Worm (Caenorhabditis elegans): Measurements from ENCODE around the gene pqn-79.
"Not testable (repeated sequence)": the region's sequence is repeated elsewhere in the genome, so short reads cannot be mapped to it uniquely, and the experiment has no call there.

DNA sequence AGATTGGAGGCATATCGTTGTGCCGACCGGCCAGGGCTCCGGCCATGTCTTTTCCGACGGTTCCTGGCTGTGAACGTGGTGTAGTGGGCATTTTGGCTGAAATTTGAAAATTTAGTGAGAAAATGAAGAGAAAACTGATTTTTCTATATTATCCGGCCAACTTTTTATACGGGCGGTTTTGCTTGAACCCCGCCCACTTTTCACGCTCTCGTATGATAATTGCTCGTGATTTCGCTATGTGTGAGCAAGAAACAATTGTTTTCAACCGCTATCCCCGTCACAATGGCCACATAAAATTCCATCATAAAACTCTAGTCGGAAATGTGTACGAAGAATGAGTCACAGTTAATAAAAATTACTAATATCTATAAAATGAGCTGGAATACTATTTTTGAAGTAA lies 46.3 kb downstream of the pqn-79 start, which contains the start of gene Y105C5A.12:
- TF ChIP-seq mep-1 (tag; optimal IDR thresholded peaks at IDR 0.05); mes-2 (tag; optimal IDR thresholded peaks at IDR 0.05; ENCODE audit: poor library complexity, severe bottlenecking): not testable (repeated sequence)

All from whole organism, L4 larva.